Fruit fly (Drosophila melanogaster) whole organism, embryonic: ENCODE results near the gene CG6695.

Experiments
- BEAF-32 ChIP-seq: fragments of 200-800 bp; sonication (Bioruptor generic); optimal IDR thresholded peaks from 3 replicates; lab custom pipeline; 2017; ENCODE audit warnings: missing biosample characterization, missing genetic modification characterization, mild to moderate bottlenecking, moderate library complexity, missing genetic modification reagents
- CG10959 ChIP-seq: fragments of 200-800 bp; sonication (Bioruptor generic); IDR thresholded peaks from 2 replicates; pipeline ENCODE4 v1.3.6; 2022; ENCODE audit warnings: missing biosample characterization, missing genetic modification characterization
- CG11456 ChIP-seq: fragments of 200-800 bp; sonication (Bioruptor generic); IDR thresholded peaks from 3 replicates; pipeline ENCODE4 v1.3.6; 2022; ENCODE audit warnings: missing biosample characterization, missing genetic modification characterization
- CG12155 ChIP-seq: fragments of 200-800 bp; sonication (Bioruptor generic); optimal IDR thresholded peaks from 3 replicates; lab custom pipeline; 2016; ENCODE audit warnings: missing biosample characterization, missing genetic modification characterization
- CG12659 ChIP-seq: fragments of 200-800 bp; sonication (Bioruptor generic); optimal IDR thresholded peaks from 3 replicates; lab custom pipeline; 2017; ENCODE audit warnings: mild to moderate bottlenecking, missing biosample characterization, missing genetic modification reagents, missing genetic modification characterization
- CG13287 ChIP-seq: fragments of 200-800 bp; sonication (Bioruptor generic); IDR thresholded peaks from 2 replicates; pipeline ENCODE4 v1.3.6; 2022; ENCODE audit warnings: missing biosample characterization, missing genetic modification characterization; ENCODE audit not compliant: partially characterized antibody
- CG15514 ChIP-seq: fragments of 200-800 bp; sonication (Bioruptor generic); optimal IDR thresholded peaks from 3 replicates; lab custom pipeline; 2017; ENCODE audit warnings: missing biosample characterization, missing genetic modification characterization, mild to moderate bottlenecking, moderate library complexity, missing genetic modification reagents
- CG17186 ChIP-seq: fragments of 200-800 bp; sonication (Bioruptor generic); optimal IDR thresholded peaks from 3 replicates; lab custom pipeline; 2017; ENCODE audit warnings: missing biosample characterization, missing genetic modification reagents, missing genetic modification characterization
- CG1792 ChIP-seq: fragments of 200-800 bp; sonication (Bioruptor generic); optimal IDR thresholded peaks from 2 replicates; lab custom pipeline; 2016; ENCODE audit warnings: missing biosample characterization, missing genetic modification characterization
- CG33213 ChIP-seq: fragments of 200-800 bp; sonication (Bioruptor generic); optimal IDR thresholded peaks from 3 replicates; lab custom pipeline; 2016; ENCODE audit warnings: missing biosample characterization, missing genetic modification characterization
- CG34224 ChIP-seq: fragments of 200-800 bp; sonication (Bioruptor generic); IDR thresholded peaks from 3 replicates; pipeline ENCODE4 v1.3.6; 2022; ENCODE audit warnings: missing biosample characterization, missing genetic modification characterization; ENCODE audit not compliant: partially characterized antibody
- CG34376 ChIP-seq: fragments of 200-800 bp; sonication (Bioruptor generic); optimal IDR thresholded peaks from 2 replicates; lab custom pipeline; 2018; ENCODE audit warnings: missing biosample characterization, mild to moderate bottlenecking, missing genetic modification characterization
- CG34422 ChIP-seq: fragments of 200-800 bp; sonication (Bioruptor generic); IDR thresholded peaks from 3 replicates; pipeline ENCODE4 v1.3.6; 2022; ENCODE audit warnings: missing biosample characterization, missing genetic modification characterization
- CG3847 ChIP-seq: fragments of 200-800 bp; sonication (Bioruptor generic); IDR thresholded peaks from 2 replicates; pipeline ENCODE4 v1.3.6; 2022; ENCODE audit warnings: missing biosample characterization, missing genetic modification characterization
- CG4617 ChIP-seq: fragments of 200-800 bp; sonication (Bioruptor generic); optimal IDR thresholded peaks from 3 replicates; lab custom pipeline; 2016; ENCODE audit warnings: missing biosample characterization, missing genetic modification characterization, borderline replicate concordance
- CG6791 ChIP-seq: fragments of 200-800 bp; sonication (Bioruptor generic); IDR thresholded peaks from 3 replicates; pipeline ENCODE4 v1.3.6; 2022; ENCODE audit warnings: missing biosample characterization, missing genetic modification characterization; ENCODE audit not compliant: partially characterized antibody
- CG8089 ChIP-seq: fragments of 200-800 bp; sonication (Bioruptor generic); optimal IDR thresholded peaks from 3 replicates; lab custom pipeline; 2016; ENCODE audit warnings: missing biosample characterization, missing genetic modification characterization
- CG9797 ChIP-seq: fragments of 200-800 bp; sonication (Bioruptor generic); optimal IDR thresholded peaks from 3 replicates; lab custom pipeline; 2018; ENCODE audit warnings: missing biosample characterization, mild to moderate bottlenecking, missing genetic modification characterization
- Dp ChIP-seq: fragments of 200-800 bp; sonication (Bioruptor generic); optimal IDR thresholded peaks from 2 replicates; lab custom pipeline; 2018; ENCODE audit warnings: missing biosample characterization, mild to moderate bottlenecking, missing genetic modification characterization, moderate library complexity
- E2f2 ChIP-seq: fragments of 200-800 bp; sonication (Bioruptor generic); IDR thresholded peaks from 2 replicates; pipeline ENCODE4 v1.3.6; 2022; ENCODE audit warnings: missing biosample characterization, missing genetic modification characterization
- Elba2 ChIP-seq: fragments of 200-800 bp; sonication (Bioruptor generic); optimal IDR thresholded peaks from 3 replicates; lab custom pipeline; 2016; ENCODE audit warnings: missing biosample characterization, missing genetic modification characterization
- Ets97D ChIP-seq: fragments of 200-800 bp; sonication (Bioruptor generic); optimal IDR thresholded peaks from 3 replicates; lab custom pipeline; 2016; ENCODE audit warnings: missing biosample characterization, missing genetic modification characterization
- Gug ChIP-seq: fragments of 200-800 bp; sonication (Bioruptor generic); IDR thresholded peaks from 4 replicates; pipeline ENCODE4 v1.3.6; 2022; ENCODE audit warnings: missing biosample characterization, missing genetic modification characterization
- MBD-R2 ChIP-seq: fragments of 200-800 bp; sonication (Bioruptor generic); IDR thresholded peaks from 2 replicates; pipeline ENCODE4 v1.3.6; 2022; ENCODE audit warnings: missing biosample characterization, missing genetic modification characterization
- MESR4 ChIP-seq: fragments of 200-800 bp; sonication (Bioruptor generic); optimal IDR thresholded peaks from 2 replicates; lab custom pipeline; 2018; ENCODE audit warnings: missing biosample characterization, mild to moderate bottlenecking, missing genetic modification characterization, moderate library complexity
- Max ChIP-seq: fragments of 200-800 bp; sonication (Bioruptor generic); optimal IDR thresholded peaks from 2 replicates; lab custom pipeline; 2016; ENCODE audit warnings: missing biosample characterization, mild to moderate bottlenecking, missing genetic modification characterization
- Med ChIP-seq: fragments of 200-800 bp; sonication (Bioruptor generic); peaks from one replicate; lab custom pipeline; 2016; ENCODE audit warnings: missing biosample characterization, missing genetic modification characterization, mild to moderate bottlenecking, inconsistent platforms, moderate library complexity
- Opbp ChIP-seq: fragments of 200-800 bp; sonication (Bioruptor generic); IDR thresholded peaks from 3 replicates; pipeline ENCODE4 v1.3.6; 2022; ENCODE audit warnings: missing biosample characterization, missing genetic modification characterization; ENCODE audit not compliant: partially characterized antibody
- Poxn ChIP-seq: fragments of 200-800 bp; sonication (Bioruptor generic); IDR thresholded peaks from 2 replicates; pipeline ENCODE4 v1.3.6; 2022; ENCODE audit warnings: missing biosample characterization, missing genetic modification characterization
- Scr ChIP-seq: fragments of 200-800 bp; sonication (Bioruptor generic); IDR thresholded peaks from 2 replicates; pipeline ENCODE4 v1.3.6; 2022; ENCODE audit warnings: missing biosample characterization, missing genetic modification characterization; ENCODE audit not compliant: partially characterized antibody
- Sin3A ChIP-seq: fragments of >200 bp; optimal IDR thresholded peaks from 2 replicates; lab custom pipeline; 2018
- Trl ChIP-seq, 3 experiments: fragments of >200 bp in 2 of 3; fragments of 200-800 bp in 1 of 3; sonication (Bioruptor generic) in 1 of 3; optimal IDR thresholded peaks; 2 replicates in 1 of 3; 3 replicates in 2 of 3; lab custom pipeline; 2016 to 2017; ENCODE audit warnings: missing biosample characterization in 1 of 3, missing genetic modification characterization in 1 of 3
- Xrp1 ChIP-seq: fragments of 200-800 bp; sonication (Bioruptor generic); IDR thresholded peaks from 2 replicates; pipeline ENCODE4 v1.3.6; 2022; ENCODE audit warnings: missing biosample characterization, missing genetic modification characterization
- amos ChIP-seq: fragments of 200-800 bp; sonication (Bioruptor generic); IDR thresholded peaks from 2 replicates; pipeline ENCODE4 v1.3.6; 2022; ENCODE audit warnings: missing biosample characterization, missing genetic modification characterization; ENCODE audit not compliant: partially characterized antibody
- bcd ChIP-seq: fragments of 200-800 bp; sonication (Bioruptor generic); optimal IDR thresholded peaks from 2 replicates; lab custom pipeline; 2017; ENCODE audit warnings: missing biosample characterization, mild to moderate bottlenecking, missing genetic modification characterization
- cg ChIP-seq: fragments of 200-800 bp; sonication (Bioruptor generic); optimal IDR thresholded peaks from 3 replicates; lab custom pipeline; 2019; ENCODE audit warnings: missing biosample characterization, mild to moderate bottlenecking, missing genetic modification characterization, moderate library complexity
- crp ChIP-seq, 2 experiments: fragments of 200-800 bp; sonication (Bioruptor generic); optimal IDR thresholded peaks; 2 replicates in 1 of 2; 3 replicates in 1 of 2; lab custom pipeline; 2017; ENCODE audit warnings: missing biosample characterization in 2 of 2, missing genetic modification characterization in 2 of 2, mild to moderate bottlenecking in 1 of 2, moderate library complexity in 1 of 2
- dm ChIP-seq: fragments of 200-800 bp; sonication (Bioruptor generic); optimal IDR thresholded peaks from 3 replicates; lab custom pipeline; 2016; ENCODE audit warnings: missing biosample characterization, missing genetic modification characterization
- kah ChIP-seq: fragments of 200-800 bp; sonication (Bioruptor generic); optimal IDR thresholded peaks from 2 replicates; lab custom pipeline; 2018; ENCODE audit warnings: missing biosample characterization, mild to moderate bottlenecking, missing genetic modification characterization
- mld ChIP-seq: fragments of 200-800 bp; sonication (Bioruptor generic); IDR thresholded peaks from 3 replicates; pipeline ENCODE4 v1.3.6; 2022; ENCODE audit warnings: missing biosample characterization, missing genetic modification characterization; ENCODE audit not compliant: partially characterized antibody
- nmo ChIP-seq: fragments of 200-800 bp; sonication (Bioruptor generic); optimal IDR thresholded peaks from 2 replicates; lab custom pipeline; 2018; ENCODE audit warnings: missing biosample characterization, mild to moderate bottlenecking, missing genetic modification characterization, moderate library complexity
- onecut ChIP-seq: fragments of 200-800 bp; sonication (Bioruptor generic); IDR thresholded peaks from 2 replicates; pipeline ENCODE4 v1.3.6; 2022; ENCODE audit warnings: missing biosample characterization, missing genetic modification characterization
- pros ChIP-seq: fragments of 200-800 bp; sonication (Bioruptor generic); optimal IDR thresholded peaks from 3 replicates; lab custom pipeline; 2019; ENCODE audit warnings: missing biosample characterization, mild to moderate bottlenecking, missing genetic modification characterization, moderate library complexity
- row ChIP-seq: fragments of 200-800 bp; sonication (Bioruptor generic); IDR thresholded peaks from 3 replicates; pipeline ENCODE4 v1.3.6; 2022; ENCODE audit warnings: missing biosample characterization, missing genetic modification characterization
- slbo ChIP-seq: fragments of 200-800 bp; sonication (Bioruptor generic); IDR thresholded peaks from 2 replicates; pipeline ENCODE4 v1.3.6; 2022; ENCODE audit warnings: missing biosample characterization, missing genetic modification characterization
- sob ChIP-seq: fragments of 200-800 bp; sonication (Bioruptor generic); IDR thresholded peaks from 2 replicates; pipeline ENCODE4 v1.3.6; 2022; ENCODE audit warnings: missing biosample characterization, missing genetic modification characterization
- stwl ChIP-seq: fragments of 200-800 bp; sonication (Bioruptor generic); optimal IDR thresholded peaks from 3 replicates; lab custom pipeline; 2018; ENCODE audit warnings: missing biosample characterization, mild to moderate bottlenecking, missing genetic modification characterization, moderate library complexity
- trem ChIP-seq: fragments of 200-800 bp; optimal IDR thresholded peaks from 3 replicates; lab custom pipeline; 2019; ENCODE audit warnings: missing biosample characterization, mild to moderate bottlenecking, missing genetic modification characterization, moderate library complexity
- unc-4 ChIP-seq: fragments of 200-800 bp; sonication (Bioruptor generic); IDR thresholded peaks from 2 replicates; pipeline ENCODE4 v1.3.6; 2022; ENCODE audit warnings: missing biosample characterization, missing genetic modification characterization; ENCODE audit not compliant: partially characterized antibody

CG6695 gene

dm6 chr3R:24649923-24650322 lies 5.0 kb upstream of the CG6695 start, which contains the start of the genes puf and ash2 (continued):
- TF ChIP-seq Ets97D (GFP tag; lab: Kevin White, UChicago), result peak; percentile 55
- peak; percentile 48 for TF ChIP-seq unc-4 (GFP tag; lab: Robert Waterston, UW)
- peak; percentile 16 for TF ChIP-seq cg (GFP tag; lab: Kevin White, UChicago)
- peak; percentile 34 for TF ChIP-seq Elba2 (GFP tag; lab: Kevin White, UChicago)
- no peak for TF ChIP-seq CG11456 (GFP tag; lab: Robert Waterston, UW)
- TF ChIP-seq CG13287 (GFP tag; lab: Robert Waterston, UW), result peak; percentile 68
- peak; percentile 81 for TF ChIP-seq CG9797 (GFP tag; lab: Kevin White, UChicago)
- TF ChIP-seq nmo (GFP tag; lab: Kevin White, UChicago), result peak; percentile 25
- TF ChIP-seq kah (GFP tag; lab: Kevin White, UChicago), result peak; percentile 14
- TF ChIP-seq Poxn (GFP tag; lab: Robert Waterston, UW), result no peak
- TF ChIP-seq Xrp1, result no peak
- TF ChIP-seq mld (GFP tag; lab: Robert Waterston, UW), result 0 out of 3 replicates have a peak, but pooled peaks have one; percentile 43
- TF ChIP-seq row (GFP tag; lab: Robert Waterston, UW), result peak; percentile 25; the same call in 1 of the 3 replicates
- TF ChIP-seq CG10959, result no peak
- peak in 1 of 2 experiments; percentile 73 for TF ChIP-seq crp (GFP tag; optimal IDR thresholded peaks at IDR 0.05; lab: Kevin White, UChicago)
- peak; percentile 22; the same call in 1 of the 2 replicates for TF ChIP-seq slbo (GFP tag; lab: Robert Waterston, UW)
- TF ChIP-seq CG15514 (GFP tag; lab: Kevin White, UChicago), result peak; percentile 73
- TF ChIP-seq MBD-R2 (GFP tag; lab: Robert Waterston, UW), result peak; percentile 96
- TF ChIP-seq CG3847 (GFP tag; lab: Robert Waterston, UW), result peak; percentile 53
- TF ChIP-seq CG6791 (GFP tag; lab: Robert Waterston, UW), result peak; percentile 63
- peak; percentile 55 for TF ChIP-seq BEAF-32 (GFP tag; lab: Kevin White, UChicago)
- peak; percentile 92 for TF ChIP-seq stwl (tag; lab: Kevin White, UChicago)
- peak; percentile 76 for TF ChIP-seq MESR4
- peak; percentile 57 for TF ChIP-seq sob
- TF ChIP-seq onecut, result no peak
- peak; percentile 58 for TF ChIP-seq E2f2
- TF ChIP-seq CG33213 (GFP tag; lab: Kevin White, UChicago), result no peak
- peak; percentile 73 for TF ChIP-seq CG4617 (GFP tag; lab: Kevin White, UChicago)
- TF ChIP-seq CG1792 (GFP tag; lab: Kevin White, UChicago), result no peak
- TF ChIP-seq Max (GFP tag; lab: Kevin White, UChicago), result peak; percentile 21
- TF ChIP-seq Opbp (GFP tag; lab: Robert Waterston, UW), result peak; percentile 69
- TF ChIP-seq Sin3A (lab: Kevin White, UChicago), result peak; percentile 74
- peak; percentile 91 for TF ChIP-seq CG34422 (GFP tag; lab: Robert Waterston, UW)
- peak; percentile 44 for TF ChIP-seq CG17186 (GFP tag; lab: Kevin White, UChicago)
- no peak for TF ChIP-seq pros
- peak; percentile 53 for TF ChIP-seq trem (tag; lab: Kevin White, UChicago)
- TF ChIP-seq Dp (GFP tag; lab: Kevin White, UChicago), result peak; percentile 52
- no peak for TF ChIP-seq CG34376 (GFP tag; lab: Kevin White, UChicago)
- TF ChIP-seq CG12659 (GFP tag; lab: Kevin White, UChicago), result peak; percentile 71
- no peak for TF ChIP-seq CG8089 (GFP tag; lab: Kevin White, UChicago)
- peak; percentile 24 for TF ChIP-seq dm (GFP tag; lab: Kevin White, UChicago)
- TF ChIP-seq bcd (GFP tag; lab: Kevin White, UChicago), result no peak
- peak; percentile 57 for TF ChIP-seq amos
- peak; percentile 3; the same call in 1 of the 4 replicates for TF ChIP-seq Gug (GFP tag; lab: Robert Waterston, UW)
- TF ChIP-seq CG12155 (GFP tag; lab: Kevin White, UChicago), result no peak
- TF ChIP-seq Scr (GFP tag; lab: Robert Waterston, UW), result peak; percentile 46
- TF ChIP-seq CG34224, result peak; percentile 54; the same call in 1 of the 3 replicates
- TF ChIP-seq Trl (optimal IDR thresholded peaks at IDR 0.05; lab: Kevin White, UChicago), result peak in 1 of 2 experiments; percentile 6
- TF ChIP-seq Trl (GFP tag; optimal IDR thresholded peaks at IDR 0.05; lab: Kevin White, UChicago), result peak; percentile 25
- peak; percentile 86 for TF ChIP-seq Med
